Fruit fly (Drosophila melanogaster) whole organism, prepupa: ENCODE results near the gene mino.
"Not testable (repeated sequence)": the region's sequence is repeated elsewhere in the genome, so short reads cannot be mapped to it uniquely, and the experiment has no call there.

Experiments used
- CG11294 ChIP-seq: fragments of 200-800 bp; sonication (Bioruptor generic); IDR thresholded peaks from 2 replicates; pipeline ENCODE4 v1.3.6; 2022; ENCODE audit warnings: missing biosample characterization, missing genetic modification characterization
- CG15336 ChIP-seq: fragments of 200-800 bp; sonication (Bioruptor generic); IDR thresholded peaks from 2 replicates; pipeline ENCODE4 v1.3.6; 2022; ENCODE audit warnings: missing biosample characterization, missing genetic modification characterization
- CG32006 ChIP-seq: fragments of 200-800 bp; sonication (Bioruptor generic); optimal IDR thresholded peaks from 3 replicates; lab custom pipeline; 2017; ENCODE audit warnings: missing biosample characterization, mild to moderate bottlenecking, missing genetic modification characterization
- CG34406 ChIP-seq: fragments of 200-800 bp; sonication (Bioruptor generic); optimal IDR thresholded peaks from 3 replicates; lab custom pipeline; 2016; ENCODE audit warnings: missing biosample characterization, missing genetic modification characterization
- CG8119 ChIP-seq: fragments of 200-800 bp; sonication (Bioruptor generic); IDR thresholded peaks from 3 replicates; pipeline ENCODE4 v1.3.6; 2022; ENCODE audit warnings: missing biosample characterization, missing genetic modification characterization
- CG9139 ChIP-seq: fragments of 200-800 bp; sonication (Bioruptor generic); optimal IDR thresholded peaks from 3 replicates; lab custom pipeline; 2017; ENCODE audit warnings: missing biosample characterization, mild to moderate bottlenecking, missing genetic modification characterization
- Hr4 ChIP-seq: fragments of 200-800 bp; sonication (Bioruptor generic); optimal IDR thresholded peaks from 3 replicates; lab custom pipeline; 2016; ENCODE audit warnings: missing biosample characterization, missing genetic modification characterization
- Sox102F ChIP-seq: fragments of 200-800 bp; sonication (Bioruptor generic); optimal IDR thresholded peaks from 2 replicates; lab custom pipeline; 2016; ENCODE audit warnings: missing biosample characterization, mild to moderate bottlenecking, missing genetic modification characterization
- cyc ChIP-seq: fragments of 200-800 bp; sonication (Bioruptor generic); optimal IDR thresholded peaks from 3 replicates; lab custom pipeline; 2016; ENCODE audit warnings: missing biosample characterization, missing genetic modification characterization
- fkh ChIP-seq: fragments of 200-800 bp; sonication (Bioruptor generic); optimal IDR thresholded peaks from 3 replicates; lab custom pipeline; 2017; ENCODE audit warnings: missing biosample characterization, mild to moderate bottlenecking, missing genetic modification characterization, moderate library complexity
- topi ChIP-seq: fragments of 200-800 bp; sonication (Bioruptor generic); optimal IDR thresholded peaks from 3 replicates; lab custom pipeline; 2016; ENCODE audit warnings: missing biosample characterization, missing genetic modification characterization
- vri ChIP-seq: fragments of 200-800 bp; sonication (Bioruptor generic); optimal IDR thresholded peaks from 3 replicates; lab custom pipeline; 2016; ENCODE audit warnings: missing biosample characterization, mild to moderate bottlenecking, missing genetic modification characterization

Gene mino

DNA sequence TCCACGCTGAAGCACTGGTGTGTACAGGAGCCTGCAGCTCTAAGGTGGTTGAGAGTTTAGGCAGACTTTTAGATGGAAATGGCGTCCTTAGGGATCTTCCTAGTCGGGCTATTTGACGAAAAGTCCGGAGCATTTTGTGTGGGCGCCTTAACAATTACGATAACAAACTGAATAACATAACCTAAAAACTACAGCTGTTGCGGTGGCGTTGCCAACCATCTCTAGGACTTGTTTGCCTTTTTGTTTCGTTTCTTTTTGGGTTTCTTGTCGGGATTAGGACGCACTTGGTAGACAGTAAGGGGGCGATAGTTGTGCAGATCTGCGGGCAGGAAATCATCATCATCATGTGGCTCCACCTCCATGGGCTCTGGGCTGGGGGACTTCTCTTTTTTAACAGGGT, 33.0 kb downstream of the mino start:
- TF ChIP-seq Sox102F (GFP tag; lab: Kevin White, UChicago) (no peak), Hr4 (GFP tag; lab: Kevin White, UChicago) (no peak), vri (GFP tag; lab: Kevin White, UChicago) (no peak), fkh (GFP tag; lab: Kevin White, UChicago) (no peak), cyc (GFP tag; lab: Kevin White, UChicago) (no peak)

DNA sequence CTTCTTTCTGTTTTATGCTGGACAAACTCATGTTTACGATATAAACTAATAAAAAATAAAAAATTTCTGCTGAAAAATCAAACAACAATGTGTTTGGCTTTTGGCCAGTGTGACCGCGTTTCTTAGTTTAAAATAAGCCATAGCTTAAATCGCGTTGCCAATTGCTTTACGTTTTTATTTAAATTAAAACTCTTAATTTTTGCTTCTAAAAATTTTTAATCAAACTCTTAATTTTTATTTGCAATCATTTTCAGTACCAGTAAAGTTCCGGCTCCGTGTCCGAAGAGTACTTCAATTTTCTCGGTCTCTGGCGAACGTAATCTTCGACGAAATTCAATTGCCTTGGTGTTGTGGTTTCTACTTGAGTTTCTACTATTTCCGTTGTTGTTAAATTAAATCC, 34.2 kb downstream of the mino start, which contains the start of the genes CG42487 and CG4884:
Gene CG42487 (minus strand): TSS at position 101 of the 400 bp plus-strand sequence.
Gene CG4884 (minus strand): TSS at position 101 of the 400 bp plus-strand sequence.
- TF ChIP-seq CG15336 (GFP tag; lab: Robert Waterston, UW); topi (GFP tag; lab: Kevin White, UChicago); CG9139 (GFP tag; lab: Kevin White, UChicago): not testable (repeated sequence)
- TF ChIP-seq, all 60 proteins: peak for 0; not testable (repeated sequence) for 60

DNA sequence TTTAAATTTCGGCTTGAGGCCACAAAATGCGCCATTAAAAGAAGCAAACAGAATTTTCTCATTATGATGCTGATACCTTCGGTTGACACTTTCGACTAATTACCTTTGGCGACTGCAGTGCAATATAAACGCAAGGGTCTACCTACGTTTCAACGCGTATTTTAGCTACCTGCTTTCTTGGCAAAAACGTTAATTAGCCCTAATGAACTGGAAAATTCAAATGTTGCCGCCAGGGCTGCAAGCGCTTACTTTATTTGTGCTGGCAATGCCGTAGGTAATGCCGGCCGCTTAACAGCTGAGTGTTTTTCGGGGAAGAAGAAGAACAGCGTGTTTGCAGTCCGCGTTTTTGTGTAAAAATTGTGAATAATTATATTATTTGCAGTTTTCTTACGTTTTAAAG, 35.5 kb downstream of the mino start, which contains the start of gene CG31253:
Gene CG31253 (minus strand): TSS at position 101 of the 400 bp plus-strand sequence.
- TF ChIP-seq CG32006 (GFP tag; lab: Kevin White, UChicago); CG11294; cyc (GFP tag; lab: Kevin White, UChicago): not testable (repeated sequence)

DNA sequence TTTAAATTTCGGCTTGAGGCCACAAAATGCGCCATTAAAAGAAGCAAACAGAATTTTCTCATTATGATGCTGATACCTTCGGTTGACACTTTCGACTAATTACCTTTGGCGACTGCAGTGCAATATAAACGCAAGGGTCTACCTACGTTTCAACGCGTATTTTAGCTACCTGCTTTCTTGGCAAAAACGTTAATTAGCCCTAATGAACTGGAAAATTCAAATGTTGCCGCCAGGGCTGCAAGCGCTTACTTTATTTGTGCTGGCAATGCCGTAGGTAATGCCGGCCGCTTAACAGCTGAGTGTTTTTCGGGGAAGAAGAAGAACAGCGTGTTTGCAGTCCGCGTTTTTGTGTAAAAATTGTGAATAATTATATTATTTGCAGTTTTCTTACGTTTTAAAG, 38.1 kb downstream of the mino start, which contains the start of the genes CG31131 and CG4849:
Gene CG31131 (minus strand): TSS at position 101 of the 400 bp plus-strand sequence.
Gene CG4849 (plus strand): TSS at position 297 of the 400 bp plus-strand sequence.
- TF ChIP-seq CG9139 (GFP tag; lab: Kevin White, UChicago); CG8119 (GFP tag; lab: Robert Waterston, UW); CG34406 (GFP tag; lab: Kevin White, UChicago): not testable (repeated sequence)
- TF ChIP-seq, all 60 proteins: peak for 0; not testable (repeated sequence) for 60
